Fruit fly (Drosophila melanogaster) whole organism, embryonic: ENCODE measurements around the gene SkpE.

Source experiments
- Abd-B ChIP-seq: fragments of 200-800 bp; sonication (Bioruptor generic); optimal IDR thresholded peaks from 2 replicates; lab custom pipeline; 2018; ENCODE audit warnings: missing biosample characterization, mild to moderate bottlenecking, missing genetic modification characterization, moderate library complexity
- Antp ChIP-seq: fragments of 200-800 bp; sonication (Bioruptor generic); optimal IDR thresholded peaks from 3 replicates; lab custom pipeline; 2016; ENCODE audit warnings: missing biosample characterization, missing genetic modification characterization
- Bgb ChIP-seq: fragments of 200-800 bp; sonication (Bioruptor generic); IDR thresholded peaks from 2 replicates; pipeline ENCODE4 v1.3.6; 2022; ENCODE audit warnings: missing biosample characterization, missing genetic modification characterization; ENCODE audit not compliant: partially characterized antibody
- CG12942 ChIP-seq: fragments of 200-800 bp; sonication (Bioruptor generic); optimal IDR thresholded peaks from 3 replicates; lab custom pipeline; 2016; ENCODE audit warnings: missing biosample characterization, missing genetic modification characterization
- CG13424 ChIP-seq: fragments of 200-800 bp; sonication (Bioruptor generic); optimal IDR thresholded peaks from 2 replicates; lab custom pipeline; 2019; ENCODE audit warnings: missing biosample characterization, mild to moderate bottlenecking, missing genetic modification characterization, moderate library complexity
- CG17802 ChIP-seq: fragments of 200-800 bp; sonication (Bioruptor generic); optimal IDR thresholded peaks from 2 replicates; lab custom pipeline; 2018; ENCODE audit warnings: missing biosample characterization, mild to moderate bottlenecking, missing genetic modification characterization, moderate library complexity
- CG2199 ChIP-seq: fragments of 200-800 bp; sonication (Bioruptor generic); IDR thresholded peaks from 3 replicates; pipeline ENCODE4 v1.3.6; 2022; ENCODE audit warnings: missing biosample characterization, missing genetic modification characterization
- CG2202 ChIP-seq: fragments of 200-800 bp; sonication (Bioruptor generic); optimal IDR thresholded peaks from 2 replicates; lab custom pipeline; 2018; ENCODE audit warnings: missing biosample characterization, mild to moderate bottlenecking, missing genetic modification characterization
- CG2712 ChIP-seq: fragments of 200-800 bp; optimal IDR thresholded peaks from 3 replicates; lab custom pipeline; 2019; ENCODE audit warnings: missing biosample characterization, mild to moderate bottlenecking, missing genetic modification characterization, moderate library complexity
- CG31224 ChIP-seq: fragments of 200-800 bp; sonication (Bioruptor generic); IDR thresholded peaks from 2 replicates; pipeline ENCODE4 v1.3.6; 2022; ENCODE audit warnings: missing biosample characterization, missing genetic modification characterization
- CG4820 ChIP-seq: fragments of 200-800 bp; sonication (Bioruptor generic); optimal IDR thresholded peaks from 3 replicates; lab custom pipeline; 2016; ENCODE audit warnings: missing biosample characterization, missing genetic modification characterization
- CG6765 ChIP-seq: fragments of 200-800 bp; sonication (Bioruptor generic); optimal IDR thresholded peaks from 3 replicates; lab custom pipeline; 2017; ENCODE audit warnings: missing biosample characterization, mild to moderate bottlenecking, missing genetic modification characterization
- CG7786 ChIP-seq: fragments of 200-800 bp; sonication (Bioruptor generic); optimal IDR thresholded peaks from 2 replicates; lab custom pipeline; 2016; ENCODE audit warnings: missing biosample characterization, missing genetic modification characterization
- CTCF ChIP-seq: fragments of 200-800 bp; sonication (Bioruptor generic); optimal IDR thresholded peaks from 2 replicates; lab custom pipeline; 2017; ENCODE audit warnings: missing biosample characterization, mild to moderate bottlenecking, missing genetic modification characterization, moderate library complexity
- Chrac-16 ChIP-seq: fragments of 200-800 bp; sonication (Bioruptor generic); optimal IDR thresholded peaks from 3 replicates; lab custom pipeline; 2016; ENCODE audit warnings: missing biosample characterization, missing genetic modification characterization
- Drgx ChIP-seq: fragments of 200-800 bp; sonication (Bioruptor generic); IDR thresholded peaks from 2 replicates; pipeline ENCODE4 v1.3.6; 2022; ENCODE audit warnings: missing biosample characterization, missing genetic modification characterization
- E2f1 ChIP-seq: fragments of 200-800 bp; sonication (Bioruptor generic); IDR thresholded peaks from 2 replicates; pipeline ENCODE4 v1.3.6; 2022; ENCODE audit warnings: missing biosample characterization, missing genetic modification characterization
- Ets97D ChIP-seq: fragments of 200-800 bp; sonication (Bioruptor generic); optimal IDR thresholded peaks from 3 replicates; lab custom pipeline; 2016; ENCODE audit warnings: missing biosample characterization, missing genetic modification characterization
- H2.0 ChIP-seq: fragments of 200-800 bp; sonication (Bioruptor generic); IDR thresholded peaks from 2 replicates; pipeline ENCODE4 v1.3.6; 2022; ENCODE audit warnings: missing biosample characterization, missing genetic modification characterization
- HLH54F ChIP-seq: fragments of 200-800 bp; sonication (Bioruptor generic); optimal IDR thresholded peaks from 3 replicates; lab custom pipeline; 2016; ENCODE audit warnings: missing biosample characterization, missing genetic modification characterization
- MBD-R2 ChIP-seq: fragments of 200-800 bp; sonication (Bioruptor generic); IDR thresholded peaks from 2 replicates; pipeline ENCODE4 v1.3.6; 2022; ENCODE audit warnings: missing biosample characterization, missing genetic modification characterization
- Poxn ChIP-seq: fragments of 200-800 bp; sonication (Bioruptor generic); IDR thresholded peaks from 2 replicates; pipeline ENCODE4 v1.3.6; 2022; ENCODE audit warnings: missing biosample characterization, missing genetic modification characterization
- Rx ChIP-seq: fragments of 200-800 bp; sonication (Bioruptor generic); IDR thresholded peaks from 2 replicates; pipeline ENCODE4 v1.3.6; 2022; ENCODE audit warnings: missing biosample characterization, missing genetic modification characterization
- Scr ChIP-seq: fragments of 200-800 bp; sonication (Bioruptor generic); IDR thresholded peaks from 2 replicates; pipeline ENCODE4 v1.3.6; 2022; ENCODE audit warnings: missing biosample characterization, missing genetic modification characterization; ENCODE audit not compliant: partially characterized antibody
- Xrp1 ChIP-seq: fragments of 200-800 bp; sonication (Bioruptor generic); IDR thresholded peaks from 2 replicates; pipeline ENCODE4 v1.3.6; 2022; ENCODE audit warnings: missing biosample characterization, missing genetic modification characterization
- ab ChIP-seq: fragments of 200-800 bp; sonication (Bioruptor generic); optimal IDR thresholded peaks from 2 replicates; lab custom pipeline; 2016; ENCODE audit warnings: missing biosample characterization, missing genetic modification characterization
- amos ChIP-seq: fragments of 200-800 bp; sonication (Bioruptor generic); IDR thresholded peaks from 2 replicates; pipeline ENCODE4 v1.3.6; 2022; ENCODE audit warnings: missing biosample characterization, missing genetic modification characterization; ENCODE audit not compliant: partially characterized antibody
- aop ChIP-seq: fragments of 200-800 bp; sonication (Bioruptor generic); IDR thresholded peaks from 2 replicates; pipeline ENCODE4 v1.3.6; 2022; ENCODE audit warnings: missing biosample characterization, missing genetic modification characterization
- br ChIP-seq: fragments of >200 bp; optimal IDR thresholded peaks from 2 replicates; lab custom pipeline; 2017
- crc ChIP-seq: fragments of 200-800 bp; sonication (Bioruptor generic); optimal IDR thresholded peaks from 2 replicates; lab custom pipeline; 2016; ENCODE audit warnings: missing biosample characterization, missing genetic modification characterization
- crp ChIP-seq, 2 experiments: fragments of 200-800 bp; sonication (Bioruptor generic); optimal IDR thresholded peaks; 2 replicates in 1 of 2; 3 replicates in 1 of 2; lab custom pipeline; 2017; ENCODE audit warnings: missing biosample characterization in 2 of 2, missing genetic modification characterization in 2 of 2, mild to moderate bottlenecking in 1 of 2, moderate library complexity in 1 of 2
- dmrt11E ChIP-seq: fragments of 200-800 bp; sonication (Bioruptor generic); optimal IDR thresholded peaks from 3 replicates; lab custom pipeline; 2018; ENCODE audit warnings: missing biosample characterization, mild to moderate bottlenecking, missing genetic modification characterization, moderate library complexity
- fd64A ChIP-seq: fragments of 200-800 bp; sonication (Bioruptor generic); optimal IDR thresholded peaks from 3 replicates; lab custom pipeline; 2018; ENCODE audit warnings: missing biosample characterization, mild to moderate bottlenecking, missing genetic modification characterization
- gem ChIP-seq: fragments of 200-800 bp; sonication (Bioruptor generic); optimal IDR thresholded peaks from 2 replicates; lab custom pipeline; 2019; ENCODE audit warnings: missing biosample characterization, mild to moderate bottlenecking, missing genetic modification characterization, moderate library complexity
- grn ChIP-seq: fragments of 200-800 bp; sonication (Bioruptor generic); optimal IDR thresholded peaks from 3 replicates; lab custom pipeline; 2017; ENCODE audit warnings: missing biosample characterization, missing genetic modification characterization
- pan ChIP-seq, 4 experiments: fragments of >200 bp in 3 of 4; fragments of 200-800 bp in 1 of 4; sonication (Bioruptor generic) in 1 of 4; optimal IDR thresholded peaks in 3 of 4; IDR thresholded peaks in 1 of 4; 2 replicates each; pipeline versions ENCODE4 v1.3.6 to Lab custom; 2017 to 2022; ENCODE audit warnings: missing biosample characterization in 2 of 4, missing genetic modification characterization in 2 of 4, mixed read lengths in 1 of 4
- prd ChIP-seq, 3 experiments: fragments of >200 bp in 2 of 3; fragments of 200-800 bp in 1 of 3; sonication (Bioruptor generic) in 1 of 3; optimal IDR thresholded peaks in 2 of 3; IDR thresholded peaks in 1 of 3; 2 replicates in 2 of 3; 3 replicates in 1 of 3; pipeline versions ENCODE4 v1.3.6 to Lab custom; 2017 to 2022; ENCODE audit warnings: missing biosample characterization in 1 of 3, missing genetic modification characterization in 1 of 3
- pum ChIP-seq: fragments of 200-800 bp; sonication (Bioruptor generic); optimal IDR thresholded peaks from 2 replicates; lab custom pipeline; 2016; ENCODE audit warnings: missing biosample characterization, missing genetic modification characterization
- run ChIP-seq: fragments of 200-800 bp; sonication (Bioruptor generic); optimal IDR thresholded peaks from 3 replicates; lab custom pipeline; 2018; ENCODE audit warnings: missing biosample characterization, mild to moderate bottlenecking, missing genetic modification characterization
- sc ChIP-seq, 3 experiments: fragments of >200 bp in 2 of 3; fragments of 200-800 bp in 1 of 3; sonication (Bioruptor generic) in 1 of 3; optimal IDR thresholded peaks; 2 replicates in 2 of 3; 3 replicates in 1 of 3; lab custom pipeline; 2017; ENCODE audit warnings: mild to moderate bottlenecking in 1 of 3, missing biosample characterization in 1 of 3, missing genetic modification characterization in 1 of 3, missing genetic modification reagents in 1 of 3
- schlank ChIP-seq: fragments of 200-800 bp; sonication (Bioruptor generic); optimal IDR thresholded peaks from 2 replicates; lab custom pipeline; 2018; ENCODE audit warnings: missing biosample characterization, mild to moderate bottlenecking, missing genetic modification characterization
- seq ChIP-seq: fragments of 200-800 bp; sonication (Bioruptor generic); IDR thresholded peaks from 2 replicates; pipeline ENCODE4 v1.3.6; 2022; ENCODE audit warnings: missing biosample characterization, missing genetic modification characterization
- sima ChIP-seq: fragments of 200-800 bp; sonication (Bioruptor generic); optimal IDR thresholded peaks from 2 replicates; lab custom pipeline; 2016; ENCODE audit warnings: missing biosample characterization, missing genetic modification characterization
- stc ChIP-seq: fragments of 200-800 bp; sonication (Bioruptor generic); IDR thresholded peaks from 2 replicates; pipeline ENCODE4 v1.3.6; 2022; ENCODE audit warnings: missing biosample characterization, missing genetic modification characterization
- trem ChIP-seq: fragments of 200-800 bp; optimal IDR thresholded peaks from 3 replicates; lab custom pipeline; 2019; ENCODE audit warnings: missing biosample characterization, mild to moderate bottlenecking, missing genetic modification characterization, moderate library complexity
- ttk ChIP-seq: fragments of 200-800 bp; sonication (Bioruptor generic); IDR thresholded peaks from 2 replicates; pipeline ENCODE4 v2.1.2; 2022; ENCODE audit warnings: missing biosample characterization, missing genetic modification characterization
- twi ChIP-seq: fragments of 200-800 bp; optimal IDR thresholded peaks from 2 replicates; lab custom pipeline; 2019; ENCODE audit warnings: missing biosample characterization, mild to moderate bottlenecking, missing genetic modification characterization, moderate library complexity
- tx ChIP-seq: fragments of 200-800 bp; sonication (Bioruptor generic); optimal IDR thresholded peaks from 2 replicates; lab custom pipeline; 2016; ENCODE audit warnings: missing biosample characterization, missing genetic modification characterization
- wdn ChIP-seq: fragments of 200-800 bp; sonication (Bioruptor generic); IDR thresholded peaks from 2 replicates; pipeline ENCODE4 v1.3.6; 2022; ENCODE audit warnings: missing biosample characterization, missing genetic modification characterization
- zen2 ChIP-seq: fragments of 200-800 bp; sonication (Bioruptor generic); IDR thresholded peaks from 3 replicates; pipeline ENCODE4 v1.3.6; 2022; ENCODE audit warnings: missing biosample characterization, missing genetic modification characterization; ENCODE audit not compliant: partially characterized antibody
- zfh1 ChIP-seq: fragments of 200-800 bp; sonication (Bioruptor generic); IDR thresholded peaks from 3 replicates; pipeline ENCODE4 v1.3.6; 2022; ENCODE audit warnings: missing biosample characterization, missing genetic modification characterization

SkpE gene

DNA sequence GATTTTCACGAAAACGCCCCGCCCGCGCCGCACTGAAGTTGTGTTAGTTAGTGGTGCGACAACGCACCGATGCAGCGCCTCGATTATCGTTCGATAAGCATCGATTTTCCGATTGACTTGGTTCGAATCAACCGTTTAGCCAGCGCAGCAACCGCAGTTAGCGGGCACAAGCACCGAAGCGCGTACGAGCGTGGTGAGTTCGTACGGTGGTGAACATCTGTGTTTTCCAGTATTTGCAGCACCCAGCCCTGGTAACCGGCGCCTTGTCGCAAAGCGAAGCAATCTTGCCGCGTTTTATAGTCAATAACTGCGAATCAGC, 28.1 kb upstream of the SkpE start, which contains the start of the genes pico and Nup205 (continued):
- TF ChIP-seq prd (optimal IDR thresholded peaks at IDR 0.05; lab: Kevin White, UChicago) (no peak), prd (GFP tag; IDR thresholded peaks at IDR 0.05; lab: Robert Waterston, UW) (peak; percentile 24; the same call in 1 of the 3 replicates), HLH54F (GFP tag; lab: Kevin White, UChicago) (peak; percentile 42), aop (GFP tag; lab: Robert Waterston, UW) (no peak), CG2712 (tag; lab: Kevin White, UChicago) (no peak), CG2202 (tag; lab: Kevin White, UChicago) (no peak), seq (no peak), Xrp1 (no peak), Chrac-16 (GFP tag; lab: Kevin White, UChicago) (peak; percentile 3), br (lab: Kevin White, UChicago) (no peak), Poxn (GFP tag; lab: Robert Waterston, UW) (no peak), amos (GFP tag; lab: Robert Waterston, UW) (peak; percentile 81), gem (no peak), schlank (no peak), pum (peak; percentile 27), trem (tag; lab: Kevin White, UChicago) (peak; percentile 67), dmrt11E (tag; lab: Kevin White, UChicago) (no peak), Ets97D (GFP tag; lab: Kevin White, UChicago) (peak; percentile 92), crp (GFP tag; optimal IDR thresholded peaks at IDR 0.05; lab: Kevin White, UChicago) (peak in 1 of 2 experiments; percentile 74), tx (GFP tag; lab: Kevin White, UChicago) (peak; percentile 2), sc (optimal IDR thresholded peaks at IDR 0.05; lab: Kevin White, UChicago) (no peak), sc (GFP tag; optimal IDR thresholded peaks at IDR 0.05; lab: Kevin White, UChicago) (no peak), Antp (GFP tag; lab: Kevin White, UChicago) (peak; percentile 44), stc (GFP tag; lab: Robert Waterston, UW) (no peak), crc (GFP tag; lab: Kevin White, UChicago) (no peak), CG12942 (peak; percentile 16), run (tag; lab: Kevin White, UChicago) (peak; percentile 19), CG2199 (GFP tag; lab: Robert Waterston, UW) (0 out of 3 replicates have a peak, but pooled peaks have one; percentile 57), CTCF (peak; percentile 75), zen2 (GFP tag; lab: Robert Waterston, UW) (peak; percentile 63), E2f1 (GFP tag; lab: Robert Waterston, UW) (0 out of 2 replicates have a peak, but pooled peaks have one; percentile 37), CG13424 (peak; percentile 12), CG7786 (GFP tag; lab: Kevin White, UChicago) (peak; percentile 28), twi (tag; lab: Kevin White, UChicago) (no peak), grn (peak; percentile 64), ab (GFP tag; lab: Kevin White, UChicago) (no peak), fd64A (no peak), sima (no peak), ttk (GFP tag; lab: Robert Waterston, UW) (no peak), zfh1 (GFP tag; lab: Robert Waterston, UW) (0 out of 3 replicates have a peak, but pooled peaks have one; percentile 28), H2.0 (GFP tag; lab: Robert Waterston, UW) (no peak), CG31224 (no peak), wdn (GFP tag; lab: Robert Waterston, UW) (no peak), pan (optimal IDR thresholded peaks at IDR 0.05; lab: Kevin White, UChicago) (no peak), pan (GFP tag; optimal IDR thresholded peaks at IDR 0.05 in 1 of 2, IDR thresholded peaks at IDR 0.05 in 1 of 2) (peak in 1 of 2 experiments; percentile 13), Scr (GFP tag; lab: Robert Waterston, UW) (peak; percentile 68), CG4820 (no peak), Abd-B (GFP tag; lab: Kevin White, UChicago) (peak; percentile 21), Bgb (GFP tag; lab: Robert Waterston, UW) (peak; percentile 92), CG17802 (no peak), Drgx (no peak), CG6765 (GFP tag; lab: Kevin White, UChicago) (no peak), Rx (GFP tag; lab: Robert Waterston, UW) (no peak), MBD-R2 (peak; percentile 95)
